Fruit fly (Drosophila melanogaster) S2 (cell line): Measurements from ENCODE around the gene CdGAPr.

Experiments used
- CG8478 ChIP-seq: fragments of >200 bp; optimal IDR thresholded peaks from 2 replicates; lab custom pipeline; 2018
- CTCF ChIP-seq, 2 experiments: fragments of >200 bp; optimal IDR thresholded peaks; 2 replicates each; lab custom pipeline; 2018

DNA sequence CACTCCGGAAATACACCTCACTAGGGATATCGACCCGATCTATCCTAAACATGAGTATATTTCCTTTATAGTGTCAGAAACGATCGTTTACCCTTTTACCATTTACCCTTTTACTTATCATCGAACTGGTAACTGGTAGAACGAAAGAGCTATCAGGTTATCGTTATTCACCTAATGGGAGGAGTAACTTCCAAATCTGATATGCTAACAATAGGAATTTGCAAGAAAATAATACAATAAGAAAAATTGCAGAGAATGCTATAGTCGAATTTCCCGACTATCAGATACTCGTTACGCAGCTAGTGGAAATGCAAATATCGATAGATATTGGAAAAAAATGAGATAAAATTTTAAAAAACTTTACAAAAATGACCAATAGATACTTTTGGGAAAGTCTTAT, 17.4 kb downstream of the CdGAPr start:
- TF ChIP-seq CG8478 (lab: Kevin White, UChicago) (no peak), CTCF (optimal IDR thresholded peaks at IDR 0.05; lab: Kevin White, UChicago) (no peak)
